Fruit fly (Drosophila melanogaster): ENCODE data around the gene CG7950.
A peak's percentile ranks its signal among the peaks of the same experiment; 100 is the strongest.

The CG7950 gene

DNA sequence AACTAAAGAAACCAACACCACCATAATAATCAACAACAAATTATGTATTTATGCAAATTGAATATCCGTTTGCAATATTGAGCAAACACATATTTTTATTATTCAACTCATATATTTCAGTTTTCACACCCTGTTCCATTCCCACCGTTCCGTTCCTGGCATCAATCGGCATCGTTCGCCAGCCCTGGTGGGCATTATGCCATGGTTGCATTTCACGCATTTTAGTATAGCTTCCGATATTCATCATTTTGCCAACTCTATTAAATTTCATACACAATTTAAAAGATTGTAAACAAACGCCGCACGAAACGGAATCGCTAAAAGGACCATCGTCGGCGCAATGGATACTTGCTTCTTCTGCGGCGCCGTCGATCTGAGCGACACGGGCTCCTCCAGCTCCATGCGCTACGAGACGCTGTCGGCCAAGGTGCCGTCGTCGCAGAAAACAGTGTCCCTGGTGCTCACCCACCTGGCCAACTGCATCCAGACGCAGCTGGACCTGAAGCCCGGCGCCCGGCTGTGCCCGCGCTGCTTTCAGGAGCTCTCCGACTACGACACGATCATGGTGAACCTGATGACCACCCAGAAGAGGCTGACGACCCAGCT, 13.4 kb upstream of the CG7950 start, which contains the start of gene Sry-delta (continued):
- TF ChIP-seq CG10321 (GFP tag; IDR thresholded peaks at IDR 0.05) (peak; percentile 8; the same call in 1 of the 2 replicates), CG2120 (GFP tag; optimal IDR thresholded peaks at IDR 0.05) (peak; percentile 93), BtbVII (GFP tag; optimal IDR thresholded peaks at IDR 0.05) (peak; percentile 19), dimm (GFP tag; IDR thresholded peaks at IDR 0.05) (0 out of 2 replicates have a peak, but pooled peaks have one; percentile 3), Lpt (GFP tag; optimal IDR thresholded peaks at IDR 0.05) (no peak), Nf-YB (GFP tag; optimal IDR thresholded peaks at IDR 0.05) (no peak), CG17912 (GFP tag; optimal IDR thresholded peaks at IDR 0.05) (peak; percentile 85), pb (GFP tag; optimal IDR thresholded peaks at IDR 0.05) (no peak), CG17328 (GFP tag; IDR thresholded peaks at IDR 0.05) (peak; percentile 73), fd64A (GFP tag; optimal IDR thresholded peaks at IDR 0.05) (no peak), Blimp-1 (GFP tag; optimal IDR thresholded peaks at IDR 0.05) (no peak), jing (GFP tag; optimal IDR thresholded peaks at IDR 0.05) (no peak), sr (GFP tag; IDR thresholded peaks at IDR 0.05) (peak; percentile 59; the same call in 2 of the 3 replicates), Fer2 (tag; optimal IDR thresholded peaks at IDR 0.05) (peak; percentile 42), Lim3 (GFP tag; IDR thresholded peaks at IDR 0.05) (no peak), tx (GFP tag; optimal IDR thresholded peaks at IDR 0.05) (peak; percentile 83), CG12942 (GFP tag; optimal IDR thresholded peaks at IDR 0.05) (peak; percentile 86), CG1024 (GFP tag; IDR thresholded peaks at IDR 0.05) (peak; percentile 85), CG12104 (GFP tag; optimal IDR thresholded peaks at IDR 0.05) (peak; percentile 54), Oli (tag; optimal IDR thresholded peaks at IDR 0.05) (no peak), Dp (GFP tag; optimal IDR thresholded peaks at IDR 0.05) (peak; percentile 56), CG2199 (GFP tag; IDR thresholded peaks at IDR 0.05) (peak; percentile 60; the same call in 1 of the 3 replicates), CG31365 (tag; optimal IDR thresholded peaks at IDR 0.05) (no peak), CG4730 (GFP tag; IDR thresholded peaks at IDR 0.05) (peak; percentile 62), Aef1 (GFP tag; IDR thresholded peaks at IDR 0.05) (peak; percentile 75), Trl (optimal IDR thresholded peaks at IDR 0.05) (no peak), Trl (GFP tag; optimal IDR thresholded peaks at IDR 0.05) (peak; percentile 92), gt (GFP tag; IDR thresholded peaks at IDR 0.05) (no peak), CG34224 (GFP tag; IDR thresholded peaks at IDR 0.05; ENCODE audit: partially characterized antibody) (peak; percentile 76), CG42726 (GFP tag; IDR thresholded peaks at IDR 0.05; ENCODE audit: partially characterized antibody) (peak; percentile 46; the same call in 1 of the 2 replicates), H2.0 (GFP tag; IDR thresholded peaks at IDR 0.05) (peak; percentile 60), CG15269 (tag; optimal IDR thresholded peaks at IDR 0.05) (no peak), E2f1 (GFP tag; IDR thresholded peaks at IDR 0.05) (peak; percentile 67), CG18476 (GFP tag; optimal IDR thresholded peaks at IDR 0.05) (peak; percentile 53), NC2β (GFP tag; optimal IDR thresholded peaks at IDR 0.05) (peak; percentile 86), gcm (GFP tag; optimal IDR thresholded peaks at IDR 0.05) (peak; percentile 24), CG7786 (GFP tag; optimal IDR thresholded peaks at IDR 0.05) (peak; percentile 85), CG7372 (GFP tag; IDR thresholded peaks at IDR 0.05) (peak; percentile 44; the same call in 1 of the 2 replicates), ase (GFP tag; IDR thresholded peaks at IDR 0.05) (peak; percentile 69; the same call in 2 of the 3 replicates), slou (GFP tag; optimal IDR thresholded peaks at IDR 0.05) (peak; percentile 68), CG32532 (GFP tag; IDR thresholded peaks at IDR 0.05) (peak; percentile 88), gem (tag; optimal IDR thresholded peaks at IDR 0.05) (no peak), peb (GFP tag; IDR thresholded peaks at IDR 0.05) (peak; percentile 46; the same call in 1 of the 2 replicates), knrl (GFP tag; IDR thresholded peaks at IDR 0.05; ENCODE audit: partially characterized antibody) (peak; percentile 79), vfl (GFP tag; optimal IDR thresholded peaks at IDR 0.05) (peak; percentile 92), shn (GFP tag; optimal IDR thresholded peaks at IDR 0.05) (peak; percentile 80), CG11696 (GFP tag; IDR thresholded peaks at IDR 0.05) (no peak), CG11560 (tag; IDR thresholded peaks at IDR 0.05) (0 out of 3 replicates have a peak, but pooled peaks have one; percentile 28), H15 (GFP tag; IDR thresholded peaks at IDR 0.05) (peak; percentile 61; the same call in 1 of the 3 replicates), CHES-1-like (GFP tag; optimal IDR thresholded peaks at IDR 0.05) (peak; percentile 95), CG10267 (tag; optimal IDR thresholded peaks at IDR 0.05) (peak; percentile 79)
